Worm (Caenorhabditis elegans) whole organism, L3 larva: Measurements from ENCODE around the gene ZK899.5.
"Not testable (repeated sequence)": the region's sequence is repeated elsewhere in the genome, so short reads cannot be mapped to it uniquely, and the experiment has no call there.

ENCODE experiments used
- ZK546.5 ChIP-seq: sonication (generic microtip); optimal IDR thresholded peaks from 2 replicates; lab custom pipeline; 2017; ENCODE audit warnings: missing biosample characterization, missing genetic modification characterization
- ama-1 ChIP-seq: fragments of 150-350 bp; optimal IDR thresholded peaks from 2 replicates; lab custom pipeline; 2018
- ceh-28 ChIP-seq: fragments of 150-350 bp; optimal IDR thresholded peaks from 2 replicates; lab custom pipeline; 2014; ENCODE audit warnings: missing biosample characterization, missing genetic modification reagents, missing genetic modification characterization
- ceh-9 ChIP-seq: sonication (generic microtip); optimal IDR thresholded peaks from 2 replicates; lab custom pipeline; 2018; ENCODE audit warnings: missing biosample characterization, missing genetic modification characterization
- daf-12 ChIP-seq: fragments of 150-350 bp; optimal IDR thresholded peaks from 2 replicates; lab custom pipeline; 2014; ENCODE audit warnings: missing biosample characterization, missing genetic modification reagents, missing genetic modification characterization
- egl-5 ChIP-seq: fragments of 150-350 bp; optimal IDR thresholded peaks from 2 replicates; lab custom pipeline; 2017; ENCODE audit warnings: missing biosample characterization, missing genetic modification reagents, missing genetic modification characterization, inconsistent platforms
- elt-1 ChIP-seq: fragments of 150-350 bp; optimal IDR thresholded peaks from 2 replicates; lab custom pipeline; 2014; ENCODE audit warnings: missing biosample characterization, missing genetic modification characterization
- elt-2 ChIP-seq: sonication (generic microtip); optimal IDR thresholded peaks from 2 replicates; lab custom pipeline; 2016; ENCODE audit warnings: missing genetic modification reagents, mild to moderate bottlenecking, missing genetic modification characterization, missing compliant biosample characterization
- elt-3 ChIP-seq, 3 experiments: fragments of 150-350 bp in 1 of 3; sonication (generic microtip) in 2 of 3; optimal IDR thresholded peaks; 2 replicates in 2 of 3; 4 replicates in 1 of 3; lab custom pipeline; 2014 to 2017; ENCODE audit warnings: missing biosample characterization in 3 of 3, missing genetic modification characterization in 3 of 3
- fkh-10 ChIP-seq: sonication (generic microtip); optimal IDR thresholded peaks from 2 replicates; lab custom pipeline; 2017; ENCODE audit warnings: missing biosample characterization, missing genetic modification reagents, missing genetic modification characterization
- fos-1 ChIP-seq: fragments of 150-350 bp; optimal IDR thresholded peaks from 2 replicates; lab custom pipeline; 2014; ENCODE audit warnings: missing biosample characterization, missing genetic modification characterization
- jun-1 ChIP-seq: fragments of 150-350 bp; optimal IDR thresholded peaks from 2 replicates; lab custom pipeline; 2014; ENCODE audit warnings: missing biosample characterization, missing genetic modification reagents, missing genetic modification characterization
- lin-15B ChIP-seq: fragments of 150-350 bp; optimal IDR thresholded peaks from 2 replicates; lab custom pipeline; 2014; ENCODE audit warnings: missing biosample characterization, missing genetic modification characterization
- lin-39 ChIP-seq: fragments of 150-350 bp; optimal IDR thresholded peaks from 2 replicates; lab custom pipeline; 2018; ENCODE audit warnings: missing biosample characterization, missing genetic modification reagents, missing genetic modification characterization
- lsy-12 ChIP-seq: sonication (generic microtip); optimal IDR thresholded peaks from 2 replicates; lab custom pipeline; 2016; ENCODE audit warnings: mild to moderate bottlenecking, missing genetic modification characterization, missing compliant biosample characterization
- nfya-1 ChIP-seq: sonication (generic microtip); optimal IDR thresholded peaks from 2 replicates; lab custom pipeline; 2017; ENCODE audit warnings: missing genetic modification characterization, mild to moderate bottlenecking, missing compliant biosample characterization, antibody characterized with exemption, moderate library complexity; ENCODE audit not compliant: insufficient read depth
- nhr-11 ChIP-seq: fragments of 150-350 bp; optimal IDR thresholded peaks from 2 replicates; lab custom pipeline; 2014; ENCODE audit warnings: missing biosample characterization, missing genetic modification characterization
- nhr-12 ChIP-seq: fragments of 150-350 bp; optimal IDR thresholded peaks from 2 replicates; lab custom pipeline; 2014; ENCODE audit warnings: missing biosample characterization, missing genetic modification characterization
- nhr-23 ChIP-seq: fragments of 150-350 bp; optimal IDR thresholded peaks from 2 replicates; lab custom pipeline; 2014; ENCODE audit warnings: missing biosample characterization, missing genetic modification reagents, missing genetic modification characterization
- nhr-25 ChIP-seq: sonication (generic microtip); optimal IDR thresholded peaks from 2 replicates; lab custom pipeline; 2017; ENCODE audit warnings: missing biosample characterization, missing genetic modification characterization
- nhr-28 ChIP-seq: fragments of 150-350 bp; optimal IDR thresholded peaks from 2 replicates; lab custom pipeline; 2014; ENCODE audit warnings: missing biosample characterization, missing genetic modification characterization
- nhr-43 ChIP-seq: sonication (generic microtip); optimal IDR thresholded peaks from 2 replicates; lab custom pipeline; 2016; ENCODE audit warnings: mild to moderate bottlenecking, missing genetic modification characterization, missing compliant biosample characterization; ENCODE audit not compliant: poor library complexity, severe bottlenecking
- nhr-76 ChIP-seq: fragments of 150-350 bp; sonication (generic microtip); optimal IDR thresholded peaks from 5 replicates; lab custom pipeline; 2014; ENCODE audit warnings: missing biosample characterization, missing genetic modification characterization
- nhr-77 ChIP-seq: fragments of 150-350 bp; optimal IDR thresholded peaks from 2 replicates; lab custom pipeline; 2014; ENCODE audit warnings: missing biosample characterization, missing genetic modification characterization
- pha-4 ChIP-seq: fragments of 150-350 bp; optimal IDR thresholded peaks from 2 replicates; lab custom pipeline; 2014; ENCODE audit warnings: missing biosample characterization, missing genetic modification reagents, missing genetic modification characterization
- pqm-1 ChIP-seq: fragments of 150-350 bp; optimal IDR thresholded peaks from 2 replicates; lab custom pipeline; 2017; ENCODE audit warnings: missing biosample characterization, missing genetic modification characterization, inconsistent platforms
- sea-2 ChIP-seq: fragments of 150-350 bp; sonication (generic microtip); optimal IDR thresholded peaks from 4 replicates; lab custom pipeline; 2014; ENCODE audit warnings: missing biosample characterization, missing genetic modification reagents, missing genetic modification characterization
- snpc-4 ChIP-seq: fragments of 150-350 bp; optimal IDR thresholded peaks from 2 replicates; lab custom pipeline; 2014; ENCODE audit warnings: missing biosample characterization, missing genetic modification characterization
- unc-39 ChIP-seq: sonication (generic microtip); optimal IDR thresholded peaks from 4 replicates; lab custom pipeline; 2017; ENCODE audit warnings: missing biosample characterization, missing genetic modification characterization
- unc-62 ChIP-seq: fragments of 150-350 bp; sonication (generic microtip); optimal IDR thresholded peaks from 4 replicates; lab custom pipeline; 2014; ENCODE audit warnings: missing biosample characterization, missing genetic modification reagents, missing genetic modification characterization
- zag-1 ChIP-seq: fragments of 150-350 bp; optimal IDR thresholded peaks from 2 replicates; lab custom pipeline; 2014; ENCODE audit warnings: missing biosample characterization, missing genetic modification characterization
- ztf-11 ChIP-seq: fragments of 150-350 bp; optimal IDR thresholded peaks from 2 replicates; lab custom pipeline; 2014; ENCODE audit warnings: missing biosample characterization, missing genetic modification characterization
- ztf-4 ChIP-seq: fragments of 150-350 bp; optimal IDR thresholded peaks from 2 replicates; lab custom pipeline; 2014; ENCODE audit warnings: missing biosample characterization, missing genetic modification characterization

The ZK899.5 gene

DNA sequence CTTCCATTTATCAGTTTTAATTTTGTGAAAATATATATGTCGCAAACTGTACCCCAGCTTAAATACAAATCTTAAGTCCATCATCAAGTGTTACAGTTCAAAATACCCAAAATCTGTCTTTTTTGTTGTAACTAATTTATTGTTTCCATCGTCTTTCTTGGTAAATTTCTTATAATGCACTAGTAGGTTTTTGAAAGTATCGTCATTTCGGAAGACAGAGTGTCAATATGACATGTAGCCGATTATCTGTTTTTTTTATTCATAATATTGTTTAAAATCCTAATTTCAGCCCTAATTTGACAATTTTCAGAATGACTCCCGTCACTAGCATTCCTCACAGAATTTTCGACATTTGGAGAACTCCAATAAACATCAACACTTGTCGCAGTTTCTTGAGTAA, 2.3 kb upstream of the ZK899.5 start, which contains the start of gene ZK899.6:
Gene ZK899.6 (plus strand): TSS at position 301 of the 400 bp plus-strand sequence.
- not testable (repeated sequence) for TF ChIP-seq elt-2; elt-1 (tag; lab: Kevin White, UChicago); nhr-23 (tag; lab: Kevin White, UChicago)

DNA sequence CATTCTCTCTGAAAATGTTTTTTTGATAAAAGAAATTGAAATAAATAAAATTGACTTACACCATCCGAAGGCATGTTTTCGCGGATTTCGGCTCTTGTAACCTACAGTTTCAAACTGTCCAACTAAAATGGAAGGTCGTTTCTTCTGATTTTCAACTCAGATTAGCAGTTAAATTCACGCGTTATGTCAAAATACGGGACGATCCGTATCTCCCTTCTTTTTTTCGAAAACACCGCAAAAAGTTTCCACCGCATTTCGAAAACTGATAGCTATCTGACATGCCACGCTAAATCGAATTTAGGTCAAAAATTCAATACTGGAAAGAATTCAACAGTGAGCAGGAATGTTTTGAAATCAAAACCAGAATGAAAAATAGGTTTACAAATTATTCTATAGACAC, 2.6 kb downstream of the ZK899.5 start, which contains the start of gene tba-8:
Gene tba-8 (minus strand): TSS at position 207 of the 400 bp plus-strand sequence.
- TF ChIP-seq elt-1 (tag; lab: Kevin White, UChicago) (peak; percentile 61), nhr-43 (no peak), nhr-23 (tag; lab: Kevin White, UChicago) (peak; percentile 9)

DNA sequence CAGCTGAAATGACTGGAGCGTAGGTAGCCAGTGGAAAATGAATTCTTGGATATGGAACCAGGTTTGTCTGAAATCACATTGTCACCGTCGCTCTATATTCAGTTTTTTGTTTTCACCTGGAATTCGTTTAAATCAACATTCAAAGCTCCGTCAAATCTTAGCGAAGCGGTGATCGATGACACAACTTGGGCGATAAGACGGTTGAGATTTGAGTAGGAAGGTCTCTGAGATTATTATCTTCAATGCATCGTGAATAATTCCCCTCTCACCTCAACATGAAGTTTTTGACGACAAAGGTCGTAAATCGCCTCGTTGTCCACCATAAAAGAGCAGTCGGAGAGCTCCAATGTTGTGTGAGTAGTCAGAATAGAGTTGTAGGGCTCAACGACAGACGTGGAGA, 4.2 kb downstream of the ZK899.5 start:
- no peak for TF ChIP-seq fkh-10 (GFP tag; lab: Kevin White, UChicago)
- TF ChIP-seq lsy-12 (tag; lab: Kevin White, UChicago): no peak
- TF ChIP-seq lin-39 (tag; lab: Kevin White, UChicago): no peak
- peak; percentile 32 for TF ChIP-seq nhr-25
- no peak for TF ChIP-seq nhr-11 (tag; lab: Kevin White, UChicago)
- peak; percentile 81 for TF ChIP-seq elt-1 (tag; lab: Kevin White, UChicago)
- TF ChIP-seq ZK546.5 (tag; lab: Kevin White, UChicago): no peak
- TF ChIP-seq fos-1: no peak
- TF ChIP-seq daf-12 (tag; lab: Kevin White, UChicago): no peak
- TF ChIP-seq unc-62 (GFP tag; lab: Kevin White, UChicago): no peak

DNA sequence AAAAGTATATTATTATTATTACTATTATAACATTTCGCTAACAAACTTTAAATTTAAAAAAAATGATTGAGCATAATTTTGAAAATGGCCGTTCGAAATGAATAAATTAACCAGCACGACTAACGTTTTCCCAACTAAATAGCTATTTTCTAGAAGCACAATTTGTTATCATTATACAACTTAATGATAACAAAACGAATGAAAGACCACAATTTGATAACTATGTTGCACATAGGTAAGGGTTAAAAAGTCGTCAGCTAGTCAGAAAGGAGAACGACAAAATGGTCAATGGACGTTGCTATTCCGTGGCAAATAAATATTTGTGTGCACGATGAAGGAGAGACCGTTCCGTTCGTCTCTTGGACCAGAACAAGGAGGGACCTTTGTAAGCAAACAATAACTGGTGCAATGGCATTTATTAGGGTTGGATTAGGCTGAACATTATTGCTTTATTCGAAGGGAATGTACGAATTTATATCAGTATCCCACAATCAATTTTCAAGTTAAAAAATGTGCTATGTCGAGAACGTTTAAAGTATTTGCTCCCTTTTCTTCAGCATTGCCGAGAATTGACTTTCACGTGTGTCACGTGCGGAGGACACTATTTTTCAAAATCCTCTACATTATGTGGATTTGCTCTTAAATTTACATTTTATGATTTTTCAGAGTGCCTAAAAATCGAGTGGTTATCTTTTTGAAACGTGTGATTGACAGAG, 8.1 kb downstream of the ZK899.5 start, which contains the start of gene ZK899.3:
Gene ZK899.3 (plus strand): TSS at position 666 of the 716 bp plus-strand sequence.
- TF ChIP-seq snpc-4 (tag; lab: Kevin White, UChicago) (no peak), jun-1 (no peak), lin-15B (no peak), unc-62 (GFP tag; lab: Kevin White, UChicago) (no peak), fos-1 (no peak), pqm-1 (peak; percentile 52), nhr-11 (tag; lab: Kevin White, UChicago) (no peak), ztf-4 (tag; lab: Kevin White, UChicago) (no peak), elt-2 (peak; percentile 63), sea-2 (no peak), nhr-28 (no peak), ztf-11 (tag; lab: Kevin White, UChicago) (no peak)

DNA sequence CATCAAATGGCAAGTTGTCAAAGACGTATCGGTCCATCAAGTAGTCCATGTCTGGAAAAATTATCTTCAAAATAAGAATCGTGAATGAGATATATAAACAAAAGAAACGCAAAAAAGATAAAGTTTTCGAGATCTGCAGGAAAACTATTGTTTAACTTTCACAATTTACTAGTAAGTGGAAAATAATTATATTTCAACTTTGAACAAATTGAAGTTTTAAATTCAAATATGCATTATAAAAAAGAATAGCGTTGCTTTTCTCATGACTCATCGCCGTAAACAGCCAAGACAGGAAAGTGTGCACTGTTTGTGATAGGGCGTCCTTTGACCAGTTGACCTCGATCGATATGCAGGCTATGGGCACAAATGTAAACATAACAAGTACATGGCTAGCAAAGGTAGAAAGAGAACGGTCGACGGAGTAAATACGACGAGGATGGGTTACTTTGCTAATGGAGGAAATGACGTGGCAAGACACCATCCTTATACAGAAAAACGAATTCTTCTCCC, 8.7 kb downstream of the ZK899.5 start, which contains the start of gene ZK899.2:
Gene ZK899.2 (minus strand): TSS at position 51 of the 510 bp plus-strand sequence.
- TF ChIP-seq pha-4 (tag; lab: Kevin White, UChicago) (peak; percentile 91), elt-3 (tag; optimal IDR thresholded peaks at IDR 0.05; lab: Kevin White, UChicago) (no peak), unc-39 (tag; lab: Kevin White, UChicago) (no peak), nhr-43 (no peak), ztf-4 (tag; lab: Kevin White, UChicago) (no peak), ztf-11 (tag; lab: Kevin White, UChicago) (no peak), pqm-1 (no peak)
- TF ChIP-seq, all 47 proteins: peak for 1

DNA sequence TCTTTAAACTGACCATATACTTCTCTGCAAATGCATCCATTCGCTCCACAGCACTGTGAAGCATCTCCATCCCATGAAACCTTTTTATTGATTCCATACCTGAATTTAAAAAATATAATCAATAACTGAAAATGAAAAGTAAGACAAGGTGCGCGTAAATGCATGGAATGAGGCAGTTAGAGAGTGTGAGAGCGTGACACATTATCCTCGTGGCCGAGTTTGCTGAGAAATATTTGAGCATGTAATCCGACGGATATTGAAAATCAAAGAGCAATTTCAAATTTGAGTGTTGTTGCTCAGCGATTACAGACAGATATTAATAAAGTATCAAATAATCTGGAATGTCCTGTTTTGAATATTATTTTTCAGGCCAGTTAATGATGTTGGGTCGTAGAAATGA, 11.4 kb downstream of the ZK899.5 start, which contains the start of gene ZK899.7:
Gene ZK899.7 (minus strand): TSS at position 101 of the 400 bp plus-strand sequence.
- no peak for TF ChIP-seq unc-62 (GFP tag; lab: Kevin White, UChicago)
- TF ChIP-seq nfya-1 (tag; lab: Kevin White, UChicago): no peak
- no peak for TF ChIP-seq ceh-28 (tag; lab: Kevin White, UChicago)
- no peak for TF ChIP-seq zag-1 (tag; lab: Kevin White, UChicago)
- TF ChIP-seq ama-1 (lab: Kevin White, UChicago): no peak
- TF ChIP-seq pha-4 (tag; lab: Kevin White, UChicago): no peak
- no peak for TF ChIP-seq snpc-4 (tag; lab: Kevin White, UChicago)
- no peak for TF ChIP-seq lin-39 (tag; lab: Kevin White, UChicago)
- TF ChIP-seq nhr-77: no peak
- TF ChIP-seq nhr-12: no peak
- TF ChIP-seq ceh-9 (tag; lab: Kevin White, UChicago): no peak
- no peak for TF ChIP-seq egl-5 (tag; lab: Kevin White, UChicago)
- no peak for TF ChIP-seq lsy-12 (tag; lab: Kevin White, UChicago)
- no peak for TF ChIP-seq pqm-1
- no peak for TF ChIP-seq elt-2
- TF ChIP-seq nhr-76: no peak
